Worm (Caenorhabditis elegans) whole organism, L1 larva: ENCODE results near the gene F59B1.4.

Experiments
- F16B12.6 ChIP-seq: fragments of 150-350 bp; optimal IDR thresholded peaks from 2 replicates; lab custom pipeline; 2014; ENCODE audit warnings: missing biosample characterization, missing genetic modification characterization
- ceh-8 ChIP-seq: fragments of 200-800 bp; sonication (Bioruptor generic); optimal IDR thresholded peaks from 2 replicates; lab custom pipeline; 2018; ENCODE audit warnings: mild to moderate bottlenecking, missing genetic modification characterization, moderate library complexity, missing compliant biosample characterization
- ceh-82 ChIP-seq, 3 experiments: fragments of 150-350 bp in 1 of 3; sonication (generic microtip) in 2 of 3; optimal IDR thresholded peaks; 2 replicates each; lab custom pipeline; 2014 to 2017; ENCODE audit warnings: missing biosample characterization in 3 of 3, missing genetic modification characterization in 3 of 3
- ceh-88 ChIP-seq: fragments of 200-800 bp; sonication (Bioruptor generic); IDR thresholded peaks from 2 replicates; pipeline ENCODE4 v1.3.6; 2022; ENCODE audit warnings: missing genetic modification characterization, missing compliant biosample characterization
- dpl-1 ChIP-seq, 3 experiments: fragments of 150-350 bp in 2 of 3; sonication (generic microtip) in 1 of 3; optimal IDR thresholded peaks; 2 replicates each; lab custom pipeline; 2014 to 2017; ENCODE audit warnings: missing biosample characterization in 3 of 3, missing genetic modification characterization in 3 of 3, missing genetic modification reagents in 3 of 3
- dsc-1 ChIP-seq: sonication (generic microtip); optimal IDR thresholded peaks from 2 replicates; lab custom pipeline; 2016; ENCODE audit warnings: mild to moderate bottlenecking, missing genetic modification characterization, missing compliant biosample characterization
- efl-1 ChIP-seq, 4 experiments: fragments of 150-350 bp; optimal IDR thresholded peaks in 3 of 4; peaks in 1 of 4; 1 replicate in 1 of 4; 2 replicates in 3 of 4; lab custom pipeline; 2014; ENCODE audit warnings: missing biosample characterization in 2 of 4, missing genetic modification characterization in 2 of 4, missing genetic modification reagents in 2 of 4
- elt-3 ChIP-seq, 6 experiments: fragments of 150-350 bp in 1 of 6; sonication (generic microtip); optimal IDR thresholded peaks; 2 replicates each; lab custom pipeline; 2017 to 2018; ENCODE audit warnings: missing biosample characterization in 6 of 6, missing genetic modification characterization in 6 of 6, inconsistent platforms in 1 of 6
- fkh-10 ChIP-seq: sonication (generic microtip); optimal IDR thresholded peaks from 2 replicates; lab custom pipeline; 2017; ENCODE audit warnings: missing biosample characterization, missing genetic modification reagents, missing genetic modification characterization
- fkh-8 ChIP-seq: sonication (generic microtip); optimal IDR thresholded peaks from 2 replicates; lab custom pipeline; 2016; ENCODE audit warnings: mild to moderate bottlenecking, missing genetic modification characterization, missing compliant biosample characterization
- hlh-17 ChIP-seq: fragments of 200-800 bp; sonication (Bioruptor generic); optimal IDR thresholded peaks from 2 replicates; lab custom pipeline; 2018; ENCODE audit warnings: missing genetic modification characterization, mild to moderate bottlenecking, missing compliant biosample characterization, moderate library complexity, borderline replicate concordance
- hlh-4 ChIP-seq: sonication (generic microtip); optimal IDR thresholded peaks from 2 replicates; lab custom pipeline; 2016; ENCODE audit warnings: mild to moderate bottlenecking, missing genetic modification characterization, missing compliant biosample characterization
- jun-1 ChIP-seq: fragments of 150-350 bp; optimal IDR thresholded peaks from 2 replicates; lab custom pipeline; 2014; ENCODE audit warnings: missing biosample characterization, missing genetic modification reagents, missing genetic modification characterization
- lin-14 ChIP-seq: fragments of 200-800 bp; sonication (Bioruptor generic); optimal IDR thresholded peaks from 2 replicates; lab custom pipeline; 2018; ENCODE audit warnings: mild to moderate bottlenecking, missing genetic modification characterization, moderate library complexity, missing compliant biosample characterization
- lin-15B ChIP-seq: fragments of 150-350 bp; sonication (generic microtip); optimal IDR thresholded peaks from 3 replicates; lab custom pipeline; 2014; ENCODE audit warnings: missing biosample characterization, missing genetic modification characterization
- lin-35 ChIP-seq, 2 experiments: fragments of 150-350 bp; optimal IDR thresholded peaks; 2 replicates each; lab custom pipeline; 2014; ENCODE audit warnings: missing biosample characterization in 2 of 2, missing genetic modification characterization in 2 of 2, missing genetic modification reagents in 2 of 2
- lsy-2 ChIP-seq, 2 experiments: fragments of 150-350 bp; optimal IDR thresholded peaks; 2 replicates each; lab custom pipeline; 2014; ENCODE audit warnings: missing biosample characterization in 2 of 2, missing genetic modification characterization in 2 of 2
- mab-9 ChIP-seq: fragments of 200-800 bp; sonication (Bioruptor generic); IDR thresholded peaks from 2 replicates; pipeline ENCODE4 v1.3.6; 2022; ENCODE audit warnings: missing genetic modification reagents, missing genetic modification characterization, missing compliant biosample characterization
- mef-2 ChIP-seq: fragments of 150-350 bp; optimal IDR thresholded peaks from 2 replicates; lab custom pipeline; 2014; ENCODE audit warnings: missing biosample characterization, missing genetic modification characterization
- mep-1 ChIP-seq: fragments of 150-350 bp; optimal IDR thresholded peaks from 2 replicates; lab custom pipeline; 2014; ENCODE audit warnings: missing biosample characterization, missing genetic modification characterization
- nhr-11 ChIP-seq: fragments of 150-350 bp; optimal IDR thresholded peaks from 2 replicates; lab custom pipeline; 2014; ENCODE audit warnings: missing biosample characterization, missing genetic modification characterization
- nhr-20 ChIP-seq: sonication (generic microtip); optimal IDR thresholded peaks from 2 replicates; lab custom pipeline; 2016; ENCODE audit warnings: mild to moderate bottlenecking, missing genetic modification characterization, missing compliant biosample characterization
- nhr-237 ChIP-seq: fragments of 150-350 bp; optimal IDR thresholded peaks from 2 replicates; lab custom pipeline; 2014; ENCODE audit warnings: missing biosample characterization, missing genetic modification characterization
- nhr-47 ChIP-seq: sonication (generic microtip); optimal IDR thresholded peaks from 2 replicates; lab custom pipeline; 2016; ENCODE audit warnings: mild to moderate bottlenecking, missing genetic modification characterization, moderate library complexity, missing compliant biosample characterization
- nhr-71 ChIP-seq: sonication (generic microtip); optimal IDR thresholded peaks from 2 replicates; lab custom pipeline; 2016; ENCODE audit warnings: mild to moderate bottlenecking, missing genetic modification characterization, moderate library complexity, missing compliant biosample characterization
- nhr-76 ChIP-seq: sonication (generic microtip); optimal IDR thresholded peaks from 2 replicates; lab custom pipeline; 2017; ENCODE audit warnings: missing biosample characterization, missing genetic modification characterization
- nhr-77 ChIP-seq: fragments of 150-350 bp; optimal IDR thresholded peaks from 2 replicates; lab custom pipeline; 2014; ENCODE audit warnings: missing biosample characterization, missing genetic modification characterization
- nhr-84 ChIP-seq: sonication (generic microtip); optimal IDR thresholded peaks from 2 replicates; lab custom pipeline; 2017; ENCODE audit warnings: missing biosample characterization, missing genetic modification characterization
- nhr-85 ChIP-seq: sonication (generic microtip); peaks from one replicate; lab custom pipeline; 2016; ENCODE audit warnings: missing genetic modification characterization, inconsistent platforms, missing compliant biosample characterization
- skn-1 ChIP-seq: fragments of 150-350 bp; optimal IDR thresholded peaks from 2 replicates; lab custom pipeline; 2014; ENCODE audit warnings: missing biosample characterization, missing genetic modification characterization
- snu-23 ChIP-seq: sonication (generic microtip); optimal IDR thresholded peaks from 2 replicates; lab custom pipeline; 2016; ENCODE audit warnings: missing genetic modification characterization, missing compliant biosample characterization
- sup-37 ChIP-seq: fragments of 200-800 bp; sonication (Bioruptor generic); optimal IDR thresholded peaks from 2 replicates; lab custom pipeline; 2018; ENCODE audit warnings: mild to moderate bottlenecking, missing genetic modification characterization, missing compliant biosample characterization
- tlp-1 ChIP-seq: fragments of 150-350 bp; optimal IDR thresholded peaks from 2 replicates; lab custom pipeline; 2014; ENCODE audit warnings: missing biosample characterization, missing genetic modification characterization
- unc-130 ChIP-seq: fragments of 150-350 bp; optimal IDR thresholded peaks from 2 replicates; lab custom pipeline; 2017; ENCODE audit warnings: missing biosample characterization, missing genetic modification characterization, inconsistent platforms
- unc-30 ChIP-seq: sonication (generic microtip); optimal IDR thresholded peaks from 2 replicates; lab custom pipeline; 2017; ENCODE audit warnings: missing biosample characterization, missing genetic modification characterization
- unc-62 ChIP-seq: fragments of 150-350 bp; optimal IDR thresholded peaks from 2 replicates; lab custom pipeline; 2014; ENCODE audit warnings: missing biosample characterization, missing genetic modification reagents, missing genetic modification characterization
- unc-86 ChIP-seq: sonication (generic microtip); optimal IDR thresholded peaks from 2 replicates; lab custom pipeline; 2016; ENCODE audit warnings: missing genetic modification characterization, missing compliant biosample characterization
- unc-98 ChIP-seq: fragments of 200-800 bp; sonication (Bioruptor generic); IDR thresholded peaks from 2 replicates; pipeline ENCODE4 v1.3.6; 2022; ENCODE audit warnings: missing genetic modification characterization, missing compliant biosample characterization
- vab-15 ChIP-seq: sonication (generic microtip); optimal IDR thresholded peaks from 2 replicates; lab custom pipeline; 2017; ENCODE audit warnings: missing genotype, mild to moderate bottlenecking, missing genetic modification characterization, missing compliant biosample characterization
- zip-4 ChIP-seq: fragments of 200-800 bp; sonication (Bioruptor generic); optimal IDR thresholded peaks from 2 replicates; lab custom pipeline; 2018; ENCODE audit warnings: mild to moderate bottlenecking, missing genetic modification characterization, moderate library complexity, missing compliant biosample characterization
- ztf-4 ChIP-seq: fragments of 150-350 bp; optimal IDR thresholded peaks from 2 replicates; lab custom pipeline; 2014; ENCODE audit warnings: missing biosample characterization, missing genetic modification characterization

Gene F59B1.4

DNA sequence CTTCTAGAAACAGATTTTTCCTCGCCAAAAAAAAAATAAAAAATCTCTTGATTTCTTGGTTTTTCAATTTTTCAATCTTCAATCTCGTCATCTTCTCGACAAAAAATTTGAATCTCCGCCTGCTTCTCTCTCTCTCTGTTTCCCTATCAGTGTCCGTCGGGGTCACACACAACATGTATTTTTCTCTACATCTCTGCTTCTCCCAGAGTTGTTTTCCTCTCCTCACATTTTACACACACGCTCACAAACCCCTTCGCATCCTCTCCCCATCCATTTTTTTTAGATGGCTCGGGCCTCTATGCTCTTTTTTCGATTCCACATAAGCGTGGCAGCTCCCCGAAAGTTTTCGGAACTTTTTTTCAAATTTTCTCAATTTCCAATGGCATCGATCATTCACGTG is 47.0 kb downstream of the F59B1.4 start (continued):
- TF ChIP-seq unc-130 (tag; lab: Kevin White, UChicago) (peak; percentile 16), hlh-17 (GFP tag; lab: Kevin White, UChicago) (no peak), ceh-82 (tag; optimal IDR thresholded peaks at IDR 0.05; lab: Kevin White, UChicago) (peak in 2 of 3 experiments; percentile 29 to 76), snu-23 (GFP tag; lab: Kevin White, UChicago) (peak; percentile 68), nhr-20 (tag; lab: Kevin White, UChicago) (peak; percentile 67), lsy-2 (tag; optimal IDR thresholded peaks at IDR 0.05; lab: Kevin White, UChicago) (peak; percentile 42 to 64), skn-1 (tag; lab: Kevin White, UChicago) (peak; percentile 27), lin-15B (tag; lab: Kevin White, UChicago) (peak; percentile 86), sup-37 (GFP tag; lab: Kevin White, UChicago) (no peak), unc-86 (tag; lab: Kevin White, UChicago) (no peak), ztf-4 (no peak), nhr-47 (tag; lab: Kevin White, UChicago) (peak; percentile 35)

DNA sequence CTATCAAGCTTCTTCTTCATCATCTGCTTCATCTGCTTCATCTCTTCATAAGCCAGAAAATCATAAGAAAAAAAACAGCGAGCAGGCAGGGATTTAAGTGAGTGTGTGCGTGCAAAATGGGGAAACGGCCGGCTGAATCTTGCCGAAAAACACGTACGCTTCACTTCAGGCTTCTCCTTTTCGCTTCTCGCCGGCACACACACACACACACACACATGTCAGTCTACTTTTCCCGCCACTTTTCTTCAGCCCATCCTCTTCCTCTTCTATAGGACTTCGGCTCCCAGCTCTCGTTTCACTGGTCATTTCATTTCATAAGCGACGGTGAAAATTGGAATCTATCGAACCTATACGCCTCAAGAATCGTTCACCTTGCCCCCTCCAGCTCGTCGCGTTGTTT is 47.6 kb downstream of the F59B1.4 start:
- TF ChIP-seq dsc-1 (peak; percentile 6), elt-3 (tag; optimal IDR thresholded peaks at IDR 0.05; lab: Kevin White, UChicago) (no peak), unc-30 (tag; lab: Kevin White, UChicago) (no peak), hlh-4 (tag; lab: Kevin White, UChicago) (no peak), nhr-20 (tag; lab: Kevin White, UChicago) (no peak), zip-4 (GFP tag; lab: Kevin White, UChicago) (no peak), tlp-1 (no peak), mep-1 (tag; lab: Kevin White, UChicago) (no peak), jun-1 (tag; lab: Kevin White, UChicago) (no peak), fkh-8 (tag; lab: Kevin White, UChicago) (peak; percentile 27), mef-2 (tag; lab: Kevin White, UChicago) (no peak), fkh-10 (GFP tag; lab: Kevin White, UChicago) (no peak), sup-37 (GFP tag; lab: Kevin White, UChicago) (no peak), ceh-88 (no peak), nhr-71 (tag; lab: Kevin White, UChicago) (no peak), nhr-11 (no peak), efl-1 (optimal IDR thresholded peaks at IDR 0.05; lab: Kevin White, UChicago) (no peak), efl-1 (GFP tag; optimal IDR thresholded peaks at IDR 0.05 in 1 of 2; lab: Kevin White, UChicago) (peak in 1 of 2 experiments; percentile 88), F16B12.6 (no peak), nhr-77 (tag; lab: Kevin White, UChicago) (no peak), dpl-1 (GFP tag; optimal IDR thresholded peaks at IDR 0.05; lab: Kevin White, UChicago) (peak in 1 of 3 experiments; percentile 11), nhr-85 (no peak), unc-98 (GFP tag; lab: Robert Waterston, UW) (no peak), unc-62 (GFP tag; lab: Kevin White, UChicago) (no peak), unc-86 (tag; lab: Kevin White, UChicago) (no peak), ceh-8 (no peak), lin-14 (GFP tag; lab: Kevin White, UChicago) (peak; percentile 29), nhr-76 (tag; lab: Kevin White, UChicago) (no peak), skn-1 (tag; lab: Kevin White, UChicago) (no peak), mab-9 (GFP tag; lab: Robert Waterston, UW) (no peak)

DNA sequence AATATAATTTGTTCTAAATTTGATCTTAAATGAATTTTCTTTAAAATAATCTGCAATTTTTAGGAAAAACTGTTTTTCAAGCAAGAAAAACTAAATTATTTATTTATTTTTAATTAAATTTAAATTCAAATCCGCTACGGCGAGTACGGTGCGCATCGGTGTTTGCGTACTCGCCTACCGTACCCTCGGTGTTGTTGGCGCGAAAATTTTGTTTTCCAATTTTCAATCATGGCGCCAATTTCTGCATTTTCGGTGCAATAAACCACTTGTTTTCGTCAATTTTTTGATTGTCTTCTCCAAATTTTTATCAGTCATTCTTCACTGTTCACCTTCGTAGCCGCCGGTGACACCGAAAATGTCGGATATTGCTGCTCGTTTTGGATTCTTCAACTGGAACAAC is 48.0 kb downstream of the F59B1.4 start, which contains the start of gene pygl-1:
TSS of gene pygl-1 (plus strand) at position 211 of the 400 bp plus-strand sequence.
- TF ChIP-seq elt-3 (tag; optimal IDR thresholded peaks at IDR 0.05; lab: Kevin White, UChicago) (no peak), F16B12.6 (peak; percentile 32), lsy-2 (tag; optimal IDR thresholded peaks at IDR 0.05; lab: Kevin White, UChicago) (peak; percentile 64 to 92), unc-30 (tag; lab: Kevin White, UChicago) (no peak), vab-15 (tag; lab: Kevin White, UChicago) (no peak), nhr-20 (tag; lab: Kevin White, UChicago) (no peak), nhr-84 (tag; lab: Kevin White, UChicago) (no peak), nhr-237 (no peak), unc-86 (tag; lab: Kevin White, UChicago) (no peak), mef-2 (tag; lab: Kevin White, UChicago) (no peak), efl-1 (optimal IDR thresholded peaks at IDR 0.05; lab: Kevin White, UChicago) (peak; percentile 46 to 73), efl-1 (GFP tag; optimal IDR thresholded peaks at IDR 0.05 in 1 of 2; lab: Kevin White, UChicago) (peak; percentile 64 to 90), dpl-1 (GFP tag; optimal IDR thresholded peaks at IDR 0.05; lab: Kevin White, UChicago) (peak in 2 of 3 experiments; percentile 24 to 70), nhr-77 (tag; lab: Kevin White, UChicago) (no peak), lin-35 (GFP tag; optimal IDR thresholded peaks at IDR 0.05; lab: Kevin White, UChicago) (peak; percentile 6 to 54)
- TF ChIP-seq, all 84 proteins: peak for 5
